Worm (Caenorhabditis elegans): Measurements from ENCODE around the gene C39E9.8.

ce11 chrIV:13080185-13080584 is 939 bp downstream of the C39E9.8 start:
- no peak for TF ChIP-seq unc-62 (GFP tag; optimal IDR thresholded peaks at IDR 0.05)
- TF ChIP-seq ztf-11 (tag; optimal IDR thresholded peaks at IDR 0.05) = no peak
- TF ChIP-seq sem-2 (GFP tag; optimal IDR thresholded peaks at IDR 0.05) = no peak
- no peak for TF ChIP-seq nhr-28 (tag; optimal IDR thresholded peaks at IDR 0.05)
- no peak for TF ChIP-seq pha-4 (tag; optimal IDR thresholded peaks at IDR 0.05)
- TF ChIP-seq nhr-12 (tag; optimal IDR thresholded peaks at IDR 0.05) = no peak
- no peak for TF ChIP-seq nhr-237 (tag; optimal IDR thresholded peaks at IDR 0.05)
- no peak for TF ChIP-seq elt-3 (tag; optimal IDR thresholded peaks at IDR 0.05)
- no peak for TF ChIP-seq drap-1 (GFP tag; optimal IDR thresholded peaks at IDR 0.05)
- TF ChIP-seq sptf-1 (tag; optimal IDR thresholded peaks at IDR 0.05) = no peak
- no peak for TF ChIP-seq nhr-76 (tag; optimal IDR thresholded peaks at IDR 0.05)
- TF ChIP-seq lsy-2 (tag; optimal IDR thresholded peaks at IDR 0.05) = no peak
- no peak for TF ChIP-seq snpc-4 (tag; optimal IDR thresholded peaks at IDR 0.05)
- no peak for TF ChIP-seq mep-1 (tag; optimal IDR thresholded peaks at IDR 0.05)

Data from whole organism, mixed stage, embryonic.